1 fruit fly cellular context compared by ENCODE assay signal in the genomic region with DNA sequence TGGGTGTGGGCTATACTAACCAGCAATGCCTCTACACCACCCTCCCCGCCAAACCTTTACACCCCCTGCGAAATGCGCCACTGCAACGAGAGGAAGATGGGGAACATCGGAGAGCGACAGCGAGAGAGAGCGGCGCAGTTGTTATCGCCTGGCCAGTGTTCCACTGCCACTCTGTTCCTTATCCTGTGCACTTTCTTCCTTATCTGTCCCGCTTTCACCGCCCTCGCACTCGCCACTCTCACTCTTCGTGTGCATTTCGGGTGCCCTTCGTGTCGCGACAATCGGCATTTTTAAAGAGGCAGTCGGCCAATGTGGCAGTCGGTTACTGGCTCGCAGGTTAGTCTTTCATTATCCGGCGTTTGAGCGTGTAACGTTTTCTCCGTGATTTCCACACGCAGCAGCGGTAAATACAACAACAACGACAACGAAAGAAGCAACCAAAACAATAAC.
TF ChIP-seq lines count a peak whose summit lies in the region.

A gene (plus strand): TSS at position 338 of the 450 bp plus-strand sequence.

TF ChIP-seq in whole organism, embryonic, 481 proteins besides CTCF, POLR2A, EP300 and RAD21 (continued from another document):
- TF ChIP-seq CG6272 (GFP tag; IDR thresholded peaks at IDR 0.05; lab: Robert Waterston, UW) (no peak), Elba2 (GFP tag; optimal IDR thresholded peaks at IDR 0.05; lab: Kevin White, UChicago) (no peak), CG34422 (GFP tag; IDR thresholded peaks at IDR 0.05; lab: Robert Waterston, UW) (0 out of 3 replicates have a peak, but pooled peaks have one; percentile 31), dmrt99B (tag; optimal IDR thresholded peaks at IDR 0.05; lab: Kevin White, UChicago) (no peak), jumu (GFP tag; optimal IDR thresholded peaks at IDR 0.05; lab: Kevin White, UChicago) (no peak), CG12299 (tag; optimal IDR thresholded peaks at IDR 0.05; lab: Kevin White, UChicago) (no peak), CG12659 (GFP tag; optimal IDR thresholded peaks at IDR 0.05; lab: Kevin White, UChicago) (no peak), pum (GFP tag; optimal IDR thresholded peaks at IDR 0.05; lab: Kevin White, UChicago) (no peak), gsb-n (tag; optimal IDR thresholded peaks at IDR 0.05; lab: Kevin White, UChicago) (no peak), pros (GFP tag; optimal IDR thresholded peaks at IDR 0.05; lab: Kevin White, UChicago) (peak; percentile 60), CG17361 (GFP tag; IDR thresholded peaks at IDR 0.05; lab: Robert Waterston, UW) (no peak), CG17612 (GFP tag; IDR thresholded peaks at IDR 0.05; lab: Robert Waterston, UW) (no peak), Meics (GFP tag; optimal IDR thresholded peaks at IDR 0.05; lab: Kevin White, UChicago) (no peak), CG11247 (GFP tag; IDR thresholded peaks at IDR 0.05; lab: Robert Waterston, UW) (no peak), CG13894 (tag; optimal IDR thresholded peaks at IDR 0.05; lab: Kevin White, UChicago) (peak; percentile 56), danr (GFP tag; IDR thresholded peaks at IDR 0.05; lab: Robert Waterston, UW) (no peak), Jarid2 (GFP tag; optimal IDR thresholded peaks at IDR 0.05; lab: Kevin White, UChicago) (peak; percentile 68), crp (GFP tag; optimal IDR thresholded peaks at IDR 0.05; lab: Kevin White, UChicago) (no peak), CG7786 (GFP tag; optimal IDR thresholded peaks at IDR 0.05; lab: Kevin White, UChicago) (no peak), CG4730 (GFP tag; IDR thresholded peaks at IDR 0.05; lab: Robert Waterston, UW) (no peak), sens-2 (GFP tag; IDR thresholded peaks at IDR 0.05; lab: Robert Waterston, UW) (no peak), row (GFP tag; IDR thresholded peaks at IDR 0.05; lab: Robert Waterston, UW) (peak; percentile 34; the same call in 1 of the 3 replicates), nerfin-2 (GFP tag; IDR thresholded peaks at IDR 0.05; lab: Robert Waterston, UW; ENCODE audit: partially characterized antibody) (no peak), unc-4 (GFP tag; IDR thresholded peaks at IDR 0.05; lab: Robert Waterston, UW; ENCODE audit: partially characterized antibody) (no peak), gcm (GFP tag; optimal IDR thresholded peaks at IDR 0.05; lab: Kevin White, UChicago) (no peak), sug (tag; optimal IDR thresholded peaks at IDR 0.05; lab: Kevin White, UChicago) (peak; percentile 32), pfk (GFP tag; optimal IDR thresholded peaks at IDR 0.05; lab: Kevin White, UChicago) (peak; percentile 91), BtbVII (GFP tag; optimal IDR thresholded peaks at IDR 0.05; lab: Kevin White, UChicago) (no peak), zfh1 (GFP tag; IDR thresholded peaks at IDR 0.05; lab: Robert Waterston, UW) (no peak), CG7271 (tag; optimal IDR thresholded peaks at IDR 0.05; lab: Kevin White, UChicago) (no peak), Spps (tag; optimal IDR thresholded peaks at IDR 0.05; lab: Kevin White, UChicago) (no peak), phol (tag; optimal IDR thresholded peaks at IDR 0.05; lab: Kevin White, UChicago) (no peak), CG7745 (tag; optimal IDR thresholded peaks at IDR 0.05; lab: Kevin White, UChicago) (no peak), lmd (GFP tag; IDR thresholded peaks at IDR 0.05; lab: Robert Waterston, UW) (no peak), Doc3 (GFP tag; IDR thresholded peaks at IDR 0.05; lab: Robert Waterston, UW; ENCODE audit: partially characterized antibody) (no peak), chn (GFP tag; optimal IDR thresholded peaks at IDR 0.05; lab: Kevin White, UChicago) (no peak), zen (tag; optimal IDR thresholded peaks at IDR 0.05; lab: Kevin White, UChicago) (no peak), CG9876 (GFP tag; optimal IDR thresholded peaks at IDR 0.05; lab: Kevin White, UChicago) (no peak), CG15073 (GFP tag; optimal IDR thresholded peaks at IDR 0.05; lab: Kevin White, UChicago) (no peak), ken (GFP tag; IDR thresholded peaks at IDR 0.05; lab: Robert Waterston, UW) (peak; percentile 67; the same call in 2 of the 3 replicates), Med (GFP tag; lab: Kevin White, UChicago) (peak; percentile 70), sc (optimal IDR thresholded peaks at IDR 0.05; lab: Kevin White, UChicago) (no peak), sc (GFP tag; optimal IDR thresholded peaks at IDR 0.05; lab: Kevin White, UChicago) (no peak), CG18599 (GFP tag; optimal IDR thresholded peaks at IDR 0.05; lab: Kevin White, UChicago) (peak; percentile 28), pho (GFP tag; optimal IDR thresholded peaks at IDR 0.05; lab: Kevin White, UChicago) (no peak), CG13624 (GFP tag; optimal IDR thresholded peaks at IDR 0.05; lab: Kevin White, UChicago) (no peak), grn (GFP tag; optimal IDR thresholded peaks at IDR 0.05; lab: Kevin White, UChicago) (peak; percentile 74), CG13775 (GFP tag; optimal IDR thresholded peaks at IDR 0.05; lab: Kevin White, UChicago) (no peak), dati (GFP tag; IDR thresholded peaks at IDR 0.05; lab: Robert Waterston, UW) (no peak), Antp (GFP tag; optimal IDR thresholded peaks at IDR 0.05; lab: Kevin White, UChicago) (no peak), Deaf1 (tag; optimal IDR thresholded peaks at IDR 0.05; lab: Kevin White, UChicago) (peak; percentile 99), ttk (GFP tag; IDR thresholded peaks at IDR 0.05; lab: Robert Waterston, UW) (no peak), HLHmδ (GFP tag; optimal IDR thresholded peaks at IDR 0.05; lab: Kevin White, UChicago) (no peak), ranshi (GFP tag; IDR thresholded peaks at IDR 0.05; lab: Robert Waterston, UW) (no peak), abd-A (tag; optimal IDR thresholded peaks at IDR 0.05; lab: Kevin White, UChicago) (peak; percentile 78), zen2 (GFP tag; IDR thresholded peaks at IDR 0.05; lab: Robert Waterston, UW; ENCODE audit: partially characterized antibody) (peak; percentile 35; the same call in 1 of the 3 replicates), CG15269 (tag; optimal IDR thresholded peaks at IDR 0.05; lab: Kevin White, UChicago) (no peak), Hr39 (optimal IDR thresholded peaks at IDR 0.05; lab: Kevin White, UChicago) (no peak), Dbx (GFP tag; IDR thresholded peaks at IDR 0.05; lab: Robert Waterston, UW) (0 out of 3 replicates have a peak, but pooled peaks have one; percentile 16), z (GFP tag; IDR thresholded peaks at IDR 0.05; lab: Robert Waterston, UW) (no peak), CG15696 (tag; optimal IDR thresholded peaks at IDR 0.05; lab: Kevin White, UChicago) (no peak), CG11504 (tag; optimal IDR thresholded peaks at IDR 0.05; lab: Kevin White, UChicago) (peak; percentile 29), Ssrp (tag; optimal IDR thresholded peaks at IDR 0.05; lab: Kevin White, UChicago) (no peak), bowl (GFP tag; IDR thresholded peaks at IDR 0.05; lab: Robert Waterston, UW) (no peak), CG3726 (GFP tag; IDR thresholded peaks at IDR 0.05; lab: Robert Waterston, UW) (no peak), CG12071 (GFP tag; optimal IDR thresholded peaks at IDR 0.05; lab: Kevin White, UChicago) (no peak), CG12155 (GFP tag; optimal IDR thresholded peaks at IDR 0.05; lab: Kevin White, UChicago) (peak; percentile 6), Hr3 (GFP tag; optimal IDR thresholded peaks at IDR 0.05; lab: Kevin White, UChicago) (no peak), ci (GFP tag; IDR thresholded peaks at IDR 0.05; lab: Robert Waterston, UW) (peak; percentile 14; the same call in 1 of the 3 replicates), dysf (GFP tag; IDR thresholded peaks at IDR 0.05; lab: Robert Waterston, UW) (no peak), HmgZ (tag; optimal IDR thresholded peaks at IDR 0.05; lab: Kevin White, UChicago) (no peak), zf30C (GFP tag; optimal IDR thresholded peaks at IDR 0.05; lab: Kevin White, UChicago) (no peak), nerfin-1 (tag; optimal IDR thresholded peaks at IDR 0.05; lab: Kevin White, UChicago) (peak; percentile 24), CG7556 (GFP tag; optimal IDR thresholded peaks at IDR 0.05; lab: Kevin White, UChicago) (no peak), ase (GFP tag; IDR thresholded peaks at IDR 0.05; lab: Robert Waterston, UW) (no peak), Nf-YB (GFP tag; optimal IDR thresholded peaks at IDR 0.05; lab: Kevin White, UChicago) (peak; percentile 29), CG15601 (tag; optimal IDR thresholded peaks at IDR 0.05; lab: Kevin White, UChicago) (no peak), Hr78 (GFP tag; optimal IDR thresholded peaks at IDR 0.05; lab: Kevin White, UChicago) (no peak), Opbp (GFP tag; IDR thresholded peaks at IDR 0.05; lab: Robert Waterston, UW; ENCODE audit: partially characterized antibody) (no peak), CG17328 (GFP tag; IDR thresholded peaks at IDR 0.05; lab: Robert Waterston, UW) (no peak), CG8359 (GFP tag; optimal IDR thresholded peaks at IDR 0.05; lab: Kevin White, UChicago; ENCODE audit: borderline replicate concordance) (no peak), usp (GFP tag; optimal IDR thresholded peaks at IDR 0.05; lab: Kevin White, UChicago) (no peak), Atf6 (GFP tag; IDR thresholded peaks at IDR 0.05; lab: Robert Waterston, UW) (no peak), Blimp-1 (GFP tag; optimal IDR thresholded peaks at IDR 0.05; lab: Kevin White, UChicago) (no peak), Camta (GFP tag; optimal IDR thresholded peaks at IDR 0.05; lab: Kevin White, UChicago) (no peak), CG3995 (GFP tag; optimal IDR thresholded peaks at IDR 0.05; lab: Kevin White, UChicago) (no peak), Hand (GFP tag; optimal IDR thresholded peaks at IDR 0.05; lab: Kevin White, UChicago) (no peak), Sox100B (GFP tag; optimal IDR thresholded peaks at IDR 0.05; lab: Kevin White, UChicago) (no peak), rib (GFP tag; IDR thresholded peaks at IDR 0.05; lab: Robert Waterston, UW) (no peak), CG4820 (GFP tag; optimal IDR thresholded peaks at IDR 0.05; lab: Kevin White, UChicago) (no peak), seq (GFP tag; IDR thresholded peaks at IDR 0.05; lab: Robert Waterston, UW) (no peak), CG12219 (GFP tag; optimal IDR thresholded peaks at IDR 0.05; lab: Kevin White, UChicago) (no peak), ewg (GFP tag; optimal IDR thresholded peaks at IDR 0.05; lab: Kevin White, UChicago) (peak; percentile 13), CG8290 (GFP tag; optimal IDR thresholded peaks at IDR 0.05; lab: Kevin White, UChicago) (no peak), CG8290 (tag; optimal IDR thresholded peaks at IDR 0.05; lab: Kevin White, UChicago) (peak in 1 of 2 experiments; percentile 39), CG1529 (GFP tag; optimal IDR thresholded peaks at IDR 0.05; lab: Kevin White, UChicago) (no peak)
